Worm (Caenorhabditis elegans) whole organism, L4 larva: ENCODE results near the gene cyp-13B1.
"Not testable (repeated sequence)": the region's sequence is repeated elsewhere in the genome, so short reads cannot be mapped to it uniquely, and the experiment has no call there.

Experiments
- F26F4.8 ChIP-seq: fragments of 200-800 bp; sonication (Bioruptor generic); conservative IDR thresholded peaks from 2 replicates; pipeline ENCODE4 v1.3.6; 2022; ENCODE audit warnings: missing genetic modification characterization, missing compliant biosample characterization
- F44E2.7 ChIP-seq: fragments of 200-800 bp; sonication (Bioruptor generic); IDR thresholded peaks from 2 replicates; pipeline ENCODE4 v2.1.2; 2022; ENCODE audit warnings: missing genetic modification characterization, missing compliant biosample characterization
- F49E8.2 ChIP-seq: sonication (generic microtip); optimal IDR thresholded peaks from 2 replicates; lab custom pipeline; 2016; ENCODE audit warnings: missing compliant biosample characterization, mild to moderate bottlenecking, missing genetic modification characterization, borderline replicate concordance
- Y105C5A.15 ChIP-seq: fragments of 200-800 bp; sonication (Bioruptor generic); IDR thresholded peaks from 2 replicates; pipeline ENCODE4 v1.3.6; 2022; ENCODE audit warnings: missing genetic modification characterization, missing compliant biosample characterization
- aha-1 ChIP-seq: fragments of 150-350 bp; peaks from one replicate; lab custom pipeline; 2014; ENCODE audit warnings: missing biosample characterization, missing genetic modification characterization
- arid-1 ChIP-seq: fragments of 200-800 bp; sonication (Bioruptor generic); conservative IDR thresholded peaks from 2 replicates; pipeline ENCODE4 v1.3.6; 2022; ENCODE audit warnings: missing genetic modification reagents, missing genetic modification characterization, missing compliant biosample characterization
- ceh-32 ChIP-seq: sonication (generic microtip); optimal IDR thresholded peaks from 2 replicates; lab custom pipeline; 2016; ENCODE audit warnings: mild to moderate bottlenecking, missing genetic modification characterization, missing compliant biosample characterization; ENCODE audit not compliant: poor library complexity
- ceh-62 ChIP-seq: sonication (generic microtip); optimal IDR thresholded peaks from 2 replicates; lab custom pipeline; 2017; ENCODE audit warnings: missing biosample characterization, missing genetic modification characterization
- daf-16 ChIP-seq, 3 experiments: sonication (generic microtip); optimal IDR thresholded peaks; 2 replicates each; lab custom pipeline; 2016 to 2017; ENCODE audit warnings: missing genetic modification characterization in 3 of 3, missing genetic modification reagents in 3 of 3, mild to moderate bottlenecking in 2 of 3, missing compliant biosample characterization in 2 of 3, missing biosample characterization in 1 of 3, moderate library complexity in 1 of 3
- dmd-6 ChIP-seq: fragments of 200-800 bp; sonication (Bioruptor generic); IDR thresholded peaks from 2 replicates; pipeline ENCODE4 v1.3.6; 2022; ENCODE audit warnings: missing genetic modification reagents, missing genetic modification characterization, missing compliant biosample characterization
- egl-27 ChIP-seq: sonication (generic microtip); optimal IDR thresholded peaks from 3 replicates; lab custom pipeline; 2017; ENCODE audit warnings: missing biosample characterization, missing genetic modification reagents, missing genetic modification characterization
- egl-43 ChIP-seq: fragments of 200-800 bp; sonication (Bioruptor generic); IDR thresholded peaks from 2 replicates; pipeline ENCODE4 v1.3.6; 2022; ENCODE audit warnings: missing genetic modification reagents, missing genetic modification characterization, missing compliant biosample characterization
- hif-1 ChIP-seq, 2 experiments: sonication (generic microtip); optimal IDR thresholded peaks; 2 replicates each; lab custom pipeline; 2016 to 2017; ENCODE audit warnings: missing compliant biosample characterization in 2 of 2, missing genetic modification characterization in 2 of 2, missing genetic modification reagents in 2 of 2, missing genotype in 2 of 2, mild to moderate bottlenecking in 1 of 2
- lim-7 ChIP-seq: fragments of 200-800 bp; sonication (Bioruptor generic); IDR thresholded peaks from 2 replicates; pipeline ENCODE4 v1.3.6; 2022; ENCODE audit warnings: missing genetic modification characterization, missing compliant biosample characterization
- mdl-1 ChIP-seq, 2 experiments: fragments of 150-350 bp in 1 of 2; sonication (generic microtip) in 1 of 2; optimal IDR thresholded peaks; 2 replicates each; lab custom pipeline; 2014 to 2017; ENCODE audit warnings: missing biosample characterization in 2 of 2, missing genetic modification characterization in 2 of 2
- mdt-29 ChIP-seq: fragments of 200-800 bp; sonication (Bioruptor generic); IDR thresholded peaks from 2 replicates; pipeline ENCODE4 v1.3.6; 2022; ENCODE audit warnings: missing genetic modification reagents, missing genetic modification characterization, missing compliant biosample characterization
- mep-1 ChIP-seq: fragments of 150-350 bp; sonication (generic microtip); optimal IDR thresholded peaks from 3 replicates; lab custom pipeline; 2014; ENCODE audit warnings: missing biosample characterization, missing genetic modification characterization
- mxl-3 ChIP-seq: fragments of 200-800 bp; sonication (Bioruptor generic); optimal IDR thresholded peaks from 2 replicates; lab custom pipeline; 2018; ENCODE audit warnings: mild to moderate bottlenecking, missing genetic modification characterization, missing compliant biosample characterization
- nhr-11 ChIP-seq: fragments of 150-350 bp; optimal IDR thresholded peaks from 2 replicates; lab custom pipeline; 2014; ENCODE audit warnings: missing biosample characterization, missing genetic modification characterization
- nhr-111 ChIP-seq: fragments of 200-800 bp; sonication (Bioruptor generic); optimal IDR thresholded peaks from 2 replicates; lab custom pipeline; 2018; ENCODE audit warnings: mild to moderate bottlenecking, missing genetic modification characterization, missing compliant biosample characterization
- nhr-28 ChIP-seq: fragments of 150-350 bp; optimal IDR thresholded peaks from 2 replicates; lab custom pipeline; 2014; ENCODE audit warnings: missing biosample characterization, missing genetic modification characterization
- nhr-41 ChIP-seq: fragments of 200-800 bp; sonication (Bioruptor generic); IDR thresholded peaks from 2 replicates; pipeline ENCODE4 v1.3.6; 2022; ENCODE audit warnings: missing genetic modification reagents, missing genetic modification characterization, missing compliant biosample characterization
- nhr-42 ChIP-seq: fragments of 200-800 bp; sonication (Bioruptor generic); IDR thresholded peaks from 2 replicates; pipeline ENCODE4 v1.3.6; 2022; ENCODE audit warnings: missing genetic modification characterization, missing compliant biosample characterization
- nhr-48 ChIP-seq: sonication (generic microtip); optimal IDR thresholded peaks from 2 replicates; lab custom pipeline; 2016; ENCODE audit warnings: mild to moderate bottlenecking, missing genetic modification characterization, missing compliant biosample characterization
- pha-4 ChIP-seq, 2 experiments: fragments of 150-350 bp in 1 of 2; fragments of 200-800 bp in 1 of 2; sonication (Bioruptor generic) in 1 of 2; IDR thresholded peaks in 1 of 2; optimal IDR thresholded peaks in 1 of 2; 2 replicates each; pipeline versions ENCODE4 v1.3.6 to Lab custom; 2014 to 2022; ENCODE audit warnings: missing genetic modification characterization in 2 of 2, missing genetic modification reagents in 2 of 2, missing biosample characterization in 1 of 2, missing compliant biosample characterization in 1 of 2
- pqm-1 ChIP-seq: sonication (generic microtip); optimal IDR thresholded peaks from 2 replicates; lab custom pipeline; 2017; ENCODE audit warnings: missing biosample characterization, missing genetic modification characterization
- rbr-2 ChIP-seq: sonication (generic microtip); optimal IDR thresholded peaks from 2 replicates; lab custom pipeline; 2016; ENCODE audit warnings: missing genotype, missing genetic modification characterization, missing compliant biosample characterization
- set-16 ChIP-seq: fragments of 200-800 bp; sonication (Bioruptor generic); IDR thresholded peaks from 2 replicates; pipeline ENCODE4 v1.3.6; 2022; ENCODE audit warnings: missing genetic modification reagents, missing genetic modification characterization, missing compliant biosample characterization
- snpc-4 ChIP-seq: fragments of 150-350 bp; optimal IDR thresholded peaks from 2 replicates; lab custom pipeline; 2014; ENCODE audit warnings: missing biosample characterization, missing genetic modification characterization
- spr-1 ChIP-seq: sonication (generic microtip); optimal IDR thresholded peaks from 2 replicates; lab custom pipeline; 2016; ENCODE audit warnings: mild to moderate bottlenecking, missing genetic modification characterization, missing compliant biosample characterization
- unc-130 ChIP-seq: sonication (generic microtip); optimal IDR thresholded peaks from 2 replicates; lab custom pipeline; 2016; ENCODE audit warnings: missing genetic modification reagents, missing genetic modification characterization, missing compliant biosample characterization
- unc-39 ChIP-seq: sonication (generic microtip); optimal IDR thresholded peaks from 2 replicates; lab custom pipeline; 2017; ENCODE audit warnings: missing biosample characterization, missing genetic modification characterization
- vab-7 ChIP-seq: fragments of 200-800 bp; sonication (Bioruptor generic); IDR thresholded peaks from 2 replicates; pipeline ENCODE4 v1.3.6; 2022; ENCODE audit warnings: missing genetic modification reagents, missing genetic modification characterization, missing compliant biosample characterization
- ztf-7 ChIP-seq: fragments of 150-350 bp; optimal IDR thresholded peaks from 2 replicates; lab custom pipeline; 2014; ENCODE audit warnings: missing biosample characterization, missing genetic modification characterization

Gene cyp-13B1

ce11 chrX:13435116-13435515 lies 25.7 kb upstream of the cyp-13B1 start:
- TF ChIP-seq arid-1 (GFP tag; lab: Robert Waterston, UW) (no peak), spr-1 (tag; lab: Kevin White, UChicago) (no peak), rbr-2 (no peak), mep-1 (no peak), nhr-111 (GFP tag; lab: Kevin White, UChicago) (no peak), nhr-11 (tag; lab: Kevin White, UChicago) (no peak), egl-43 (GFP tag; lab: Robert Waterston, UW) (no peak), nhr-42 (GFP tag; lab: Robert Waterston, UW) (no peak), set-16 (GFP tag; lab: Robert Waterston, UW) (no peak), pha-4 (GFP tag; IDR thresholded peaks at IDR 0.05; lab: Robert Waterston, UW) (no peak), pha-4 (tag; optimal IDR thresholded peaks at IDR 0.05; lab: Kevin White, UChicago) (no peak), ztf-7 (tag; lab: Kevin White, UChicago) (no peak), egl-27 (tag; lab: Kevin White, UChicago) (no peak)

ce11 chrX:13431388-13431787 lies 21.9 kb upstream of the cyp-13B1 start, which contains the start of gene C29F7.10:
Gene C29F7.10 (minus strand): TSS chrX:13431488.
- not testable (repeated sequence) for TF ChIP-seq F26F4.8; spr-1 (tag; lab: Kevin White, UChicago); rbr-2

ce11 chrX:13428755-13429154 lies 19.3 kb upstream of the cyp-13B1 start, which contains the start of gene fkh-4:
Gene fkh-4 (minus strand): TSS chrX:13428855.
- TF ChIP-seq nhr-48; unc-130; ztf-7 (tag; lab: Kevin White, UChicago): not testable (repeated sequence)

- TF ChIP-seq aha-1 (tag; lab: Kevin White, UChicago) (peak; percentile 27), ceh-62 (tag; lab: Kevin White, UChicago) (no peak), ztf-7 (tag; lab: Kevin White, UChicago) (no peak)
These were observed 13.9 kb upstream of the cyp-13B1 start, which contains the start of gene fkh-3 for ce11 chrX:13423340-13423739. Gene fkh-3 (minus strand): TSS chrX:13423440.

ce11 chrX:13421068-13421467 lies 11.6 kb upstream of the cyp-13B1 start:
- TF ChIP-seq daf-16 (GFP tag; optimal IDR thresholded peaks at IDR 0.05; lab: Kevin White, UChicago) (no peak), daf-16 (tag; optimal IDR thresholded peaks at IDR 0.05; lab: Kevin White, UChicago) (peak; percentile 71), ceh-32 (tag; lab: Kevin White, UChicago) (no peak), egl-43 (GFP tag; lab: Robert Waterston, UW) (no peak), snpc-4 (tag; lab: Kevin White, UChicago) (no peak), Y105C5A.15 (no peak), nhr-28 (peak; percentile 63), unc-39 (no peak), mxl-3 (GFP tag; lab: Kevin White, UChicago) (no peak), mdt-29 (GFP tag; lab: Robert Waterston, UW) (no peak), aha-1 (tag; lab: Kevin White, UChicago) (peak; percentile 57), lim-7 (GFP tag; lab: Robert Waterston, UW) (no peak), hif-1 (tag; optimal IDR thresholded peaks at IDR 0.05; lab: Kevin White, UChicago) (no peak), F44E2.7 (GFP tag; lab: Robert Waterston, UW) (no peak), vab-7 (GFP tag; lab: Robert Waterston, UW) (no peak), pqm-1 (tag; lab: Kevin White, UChicago) (peak; percentile 67), dmd-6 (GFP tag; lab: Robert Waterston, UW) (peak; percentile 72), F49E8.2 (tag; lab: Kevin White, UChicago) (no peak), mdl-1 (tag; optimal IDR thresholded peaks at IDR 0.05; lab: Kevin White, UChicago) (no peak), nhr-41 (GFP tag; lab: Robert Waterston, UW) (no peak)
